Worm (Caenorhabditis elegans): ENCODE measurements around the gene srd-63.

DNA sequence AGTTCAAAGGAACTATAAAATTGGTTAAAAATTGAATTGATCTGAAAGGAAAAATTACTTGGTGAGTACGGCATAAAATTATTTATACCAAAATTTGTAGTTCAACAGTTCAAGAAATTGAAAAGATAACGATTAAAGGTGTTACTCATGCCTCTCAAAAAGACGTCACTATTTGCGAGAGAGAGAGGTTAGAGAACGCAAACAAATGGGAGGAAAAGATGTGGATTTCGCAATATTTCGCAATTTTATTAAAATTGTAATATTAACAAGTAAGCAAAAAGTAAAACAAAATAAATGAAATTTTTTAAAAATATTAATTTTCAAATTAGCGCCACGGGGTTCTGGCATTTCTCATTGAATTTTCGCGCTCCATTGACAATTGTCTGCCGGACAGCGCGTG, 1.5 kb upstream of the srd-63 start, which contains the start of gene F13A7.11:
- TF ChIP-seq snpc-4 (tag; optimal IDR thresholded peaks at IDR 0.05) (no peak), pha-4 (tag; optimal IDR thresholded peaks at IDR 0.05) (no peak)

Data from whole organism, mixed stage, embryonic.